Worm (Caenorhabditis elegans): ENCODE data around the gene ccep-135.

Gene ccep-135

ce11 chrIII:3136325-3137001 is 44.8 kb downstream of the ccep-135 start:
- TF ChIP-seq ceh-91 (GFP tag; IDR thresholded peaks at IDR 0.05) = no peak
- TF ChIP-seq ama-1 (optimal IDR thresholded peaks at IDR 0.05) = no peak
- no peak for TF ChIP-seq ama-1 (GFP tag; optimal IDR thresholded peaks at IDR 0.05)
- peak; percentile 57 for TF ChIP-seq hmg-1.2 (GFP tag; IDR thresholded peaks at IDR 0.05)

ce11 chrIII:3138087-3138486 is 46.4 kb downstream of the ccep-135 start:
- no peak for TF ChIP-seq pbrm-1 (GFP tag; IDR thresholded peaks at IDR 0.05)
- no peak for TF ChIP-seq madf-10 (tag; optimal IDR thresholded peaks at IDR 0.05)
- no peak for TF ChIP-seq F52B5.7 (tag; optimal IDR thresholded peaks at IDR 0.05)
- no peak for TF ChIP-seq ekl-4 (GFP tag; IDR thresholded peaks at IDR 0.05)
- no peak for TF ChIP-seq F49E8.2 (tag; optimal IDR thresholded peaks at IDR 0.05; ENCODE audit: insufficient read depth)
- TF ChIP-seq ztf-26 (tag; optimal IDR thresholded peaks at IDR 0.05) = no peak
- TF ChIP-seq Y53G8AR.9 (GFP tag; conservative IDR thresholded peaks at IDR 0.05) = no peak

ce11 chrIII:3139144-3139543 is 47.5 kb downstream of the ccep-135 start, which contains the start of gene mec-12:
Gene mec-12 (minus strand): TSS chrIII:3139234.
- TF ChIP-seq zfh-2 (GFP tag; conservative IDR thresholded peaks at IDR 0.05) (0 out of 2 replicates have a peak, but pooled peaks have one; percentile 11), T07F8.4 (tag; optimal IDR thresholded peaks at IDR 0.05) (no peak), cebp-1 (GFP tag; IDR thresholded peaks at IDR 0.05) (no peak), cebp-1 (tag; optimal IDR thresholded peaks at IDR 0.05) (peak; percentile 75)

ce11 chrIII:3140227-3140626 is 48.6 kb downstream of the ccep-135 start:
- no peak for TF ChIP-seq let-607 (tag; optimal IDR thresholded peaks at IDR 0.05)
- TF ChIP-seq lsy-27 (tag; optimal IDR thresholded peaks at IDR 0.05; ENCODE audit: borderline replicate concordance, insufficient read depth) = no peak
- TF ChIP-seq snpc-1.1 (tag; optimal IDR thresholded peaks at IDR 0.05; ENCODE audit: insufficient read depth) = no peak
- no peak for TF ChIP-seq Y53G8AR.9 (GFP tag; conservative IDR thresholded peaks at IDR 0.05)
- no peak for TF ChIP-seq tlf-1 (GFP tag; optimal IDR thresholded peaks at IDR 0.05)
- TF ChIP-seq ccch-3 (GFP tag; optimal IDR thresholded peaks at IDR 0.05) = no peak
- no peak for TF ChIP-seq tbp1 (GFP tag; optimal IDR thresholded peaks at IDR 0.05)
- no peak for TF ChIP-seq zfh-2 (GFP tag; conservative IDR thresholded peaks at IDR 0.05)

ce11 chrIII:3142078-3142477 is 50.4 kb downstream of the ccep-135 start:
- TF ChIP-seq tbp1 (GFP tag; optimal IDR thresholded peaks at IDR 0.05) (no peak), pha-4 (tag; optimal IDR thresholded peaks at IDR 0.05) (no peak), F55B11.4 (tag; optimal IDR thresholded peaks at IDR 0.05; ENCODE audit: borderline replicate concordance, insufficient read depth) (no peak), gei-17 (GFP tag; optimal IDR thresholded peaks at IDR 0.05) (no peak), lin-40 (tag; optimal IDR thresholded peaks at IDR 0.05) (no peak), ceh-58 (GFP tag; IDR thresholded peaks at IDR 0.05) (no peak), T07F8.4 (tag; optimal IDR thresholded peaks at IDR 0.05) (no peak), mes-4 (tag; optimal IDR thresholded peaks at IDR 0.05) (no peak), somi-1 (GFP tag; optimal IDR thresholded peaks at IDR 0.05) (no peak), nfya-2 (GFP tag; IDR thresholded peaks at IDR 0.05) (no peak), Y56A3A.18 (GFP tag; IDR thresholded peaks at IDR 0.05) (no peak), cebp-1 (GFP tag; IDR thresholded peaks at IDR 0.05) (no peak), cebp-1 (tag; optimal IDR thresholded peaks at IDR 0.05) (no peak), him-1 (tag; optimal IDR thresholded peaks at IDR 0.05) (no peak)
